Fruit fly (Drosophila melanogaster) whole organism, prepupa: Measurements from ENCODE around the gene Snx1.

ENCODE experiments used
- Blimp-1 ChIP-seq: fragments of 200-800 bp; sonication (Bioruptor generic); optimal IDR thresholded peaks from 3 replicates; lab custom pipeline; 2017; ENCODE audit warnings: missing biosample characterization, missing genetic modification characterization, mild to moderate bottlenecking, moderate library complexity, missing genetic modification reagents
- CG11762 ChIP-seq: fragments of 200-800 bp; sonication (Bioruptor generic); optimal IDR thresholded peaks from 3 replicates; lab custom pipeline; 2016; ENCODE audit warnings: missing biosample characterization, missing genetic modification characterization; ENCODE audit not compliant: insufficient read depth
- CG11902 ChIP-seq: fragments of 200-800 bp; sonication (Bioruptor generic); optimal IDR thresholded peaks from 3 replicates; lab custom pipeline; 2016; ENCODE audit warnings: missing biosample characterization, missing genetic modification characterization
- CG15336 ChIP-seq: fragments of 200-800 bp; sonication (Bioruptor generic); IDR thresholded peaks from 2 replicates; pipeline ENCODE4 v1.3.6; 2022; ENCODE audit warnings: missing biosample characterization, missing genetic modification characterization
- CG1621 ChIP-seq: fragments of 200-800 bp; sonication (Bioruptor generic); optimal IDR thresholded peaks from 3 replicates; lab custom pipeline; 2018; ENCODE audit warnings: missing biosample characterization, mild to moderate bottlenecking, missing genetic modification characterization
- CG3032 ChIP-seq: fragments of 200-800 bp; optimal IDR thresholded peaks from 2 replicates; lab custom pipeline; 2019; ENCODE audit warnings: missing biosample characterization, mild to moderate bottlenecking, missing genetic modification characterization, moderate library complexity
- CG31627 ChIP-seq: fragments of 200-800 bp; sonication (Bioruptor generic); optimal IDR thresholded peaks from 3 replicates; lab custom pipeline; 2016; ENCODE audit warnings: missing biosample characterization, missing genetic modification characterization
- CG32006 ChIP-seq: fragments of 200-800 bp; sonication (Bioruptor generic); optimal IDR thresholded peaks from 3 replicates; lab custom pipeline; 2017; ENCODE audit warnings: missing biosample characterization, mild to moderate bottlenecking, missing genetic modification characterization
- CG34406 ChIP-seq: fragments of 200-800 bp; sonication (Bioruptor generic); optimal IDR thresholded peaks from 3 replicates; lab custom pipeline; 2016; ENCODE audit warnings: missing biosample characterization, missing genetic modification characterization
- CG3919 ChIP-seq: fragments of 200-800 bp; sonication (Bioruptor generic); optimal IDR thresholded peaks from 3 replicates; lab custom pipeline; 2016; ENCODE audit warnings: missing biosample characterization, missing genetic modification characterization
- CG6276 ChIP-seq: fragments of 200-800 bp; sonication (Bioruptor generic); optimal IDR thresholded peaks from 2 replicates; lab custom pipeline; 2017; ENCODE audit warnings: missing biosample characterization, mild to moderate bottlenecking, missing genetic modification characterization
- CG6792 ChIP-seq: fragments of 200-800 bp; sonication (Bioruptor generic); optimal IDR thresholded peaks from 3 replicates; lab custom pipeline; 2016; ENCODE audit warnings: missing biosample characterization, missing genetic modification characterization
- CG6854 ChIP-seq: fragments of 200-800 bp; sonication (Bioruptor generic); optimal IDR thresholded peaks from 2 replicates; lab custom pipeline; 2017; ENCODE audit warnings: missing biosample characterization, mild to moderate bottlenecking, missing genetic modification characterization
- CG7368 ChIP-seq: fragments of 200-800 bp; sonication (Bioruptor generic); optimal IDR thresholded peaks from 3 replicates; lab custom pipeline; 2016; ENCODE audit warnings: missing biosample characterization, missing genetic modification characterization
- CG8119 ChIP-seq: fragments of 200-800 bp; sonication (Bioruptor generic); IDR thresholded peaks from 3 replicates; pipeline ENCODE4 v1.3.6; 2022; ENCODE audit warnings: missing biosample characterization, missing genetic modification characterization
- CG8319 ChIP-seq: fragments of 200-800 bp; sonication (Bioruptor generic); optimal IDR thresholded peaks from 3 replicates; lab custom pipeline; 2016; ENCODE audit warnings: missing biosample characterization, missing genetic modification characterization
- CG9139 ChIP-seq: fragments of 200-800 bp; sonication (Bioruptor generic); optimal IDR thresholded peaks from 3 replicates; lab custom pipeline; 2017; ENCODE audit warnings: missing biosample characterization, mild to moderate bottlenecking, missing genetic modification characterization
- Eip75B ChIP-seq: fragments of 200-800 bp; sonication (Bioruptor generic); optimal IDR thresholded peaks from 3 replicates; lab custom pipeline; 2016; ENCODE audit warnings: missing biosample characterization, missing genetic modification characterization
- Eip78C ChIP-seq: fragments of 200-800 bp; sonication (Bioruptor generic); peaks from one replicate; lab custom pipeline; 2016; ENCODE audit warnings: missing biosample characterization, missing genetic modification characterization
- Eip93F ChIP-seq: fragments of 200-800 bp; sonication (Bioruptor generic); optimal IDR thresholded peaks from 2 replicates; lab custom pipeline; 2016; ENCODE audit warnings: missing biosample characterization, mild to moderate bottlenecking, missing genetic modification characterization
- Ets96B ChIP-seq: fragments of 200-800 bp; optimal IDR thresholded peaks from 2 replicates; lab custom pipeline; 2019; ENCODE audit warnings: missing biosample characterization, mild to moderate bottlenecking, missing genetic modification characterization, moderate library complexity
- Hr38 ChIP-seq: sonication (Bioruptor generic); optimal IDR thresholded peaks from 2 replicates; lab custom pipeline; 2016; ENCODE audit warnings: missing biosample characterization, missing genetic modification characterization
- Hr4 ChIP-seq: fragments of 200-800 bp; sonication (Bioruptor generic); optimal IDR thresholded peaks from 3 replicates; lab custom pipeline; 2016; ENCODE audit warnings: missing biosample characterization, missing genetic modification characterization
- Met ChIP-seq: fragments of 200-800 bp; sonication (Bioruptor generic); optimal IDR thresholded peaks from 3 replicates; lab custom pipeline; 2016; ENCODE audit warnings: missing biosample characterization, missing genetic modification characterization
- OdsH ChIP-seq: fragments of 200-800 bp; sonication (Bioruptor generic); optimal IDR thresholded peaks from 3 replicates; lab custom pipeline; 2016; ENCODE audit warnings: missing biosample characterization, missing genetic modification characterization
- Smox ChIP-seq: fragments of 200-800 bp; sonication (Bioruptor generic); optimal IDR thresholded peaks from 3 replicates; lab custom pipeline; 2016; ENCODE audit warnings: missing biosample characterization, missing genetic modification characterization
- Sox102F ChIP-seq: fragments of 200-800 bp; sonication (Bioruptor generic); optimal IDR thresholded peaks from 2 replicates; lab custom pipeline; 2016; ENCODE audit warnings: missing biosample characterization, mild to moderate bottlenecking, missing genetic modification characterization
- Sox14 ChIP-seq: fragments of 200-800 bp; sonication (Bioruptor generic); optimal IDR thresholded peaks from 3 replicates; lab custom pipeline; 2016; ENCODE audit warnings: missing biosample characterization, missing genetic modification characterization
- Sox15 ChIP-seq: fragments of 200-800 bp; sonication (Bioruptor generic); optimal IDR thresholded peaks from 3 replicates; lab custom pipeline; 2016; ENCODE audit warnings: missing biosample characterization, missing genetic modification characterization
- achi ChIP-seq: fragments of 200-800 bp; sonication (Bioruptor generic); optimal IDR thresholded peaks from 3 replicates; lab custom pipeline; 2016; ENCODE audit warnings: missing biosample characterization, missing genetic modification characterization
- acj6 ChIP-seq: fragments of 200-800 bp; sonication (Bioruptor generic); optimal IDR thresholded peaks from 3 replicates; lab custom pipeline; 2016; ENCODE audit warnings: missing biosample characterization, missing genetic modification characterization
- cyc ChIP-seq: fragments of 200-800 bp; sonication (Bioruptor generic); optimal IDR thresholded peaks from 3 replicates; lab custom pipeline; 2016; ENCODE audit warnings: missing biosample characterization, missing genetic modification characterization
- dsx ChIP-seq: fragments of 200-800 bp; optimal IDR thresholded peaks from 3 replicates; lab custom pipeline; 2019; ENCODE audit warnings: missing biosample characterization, mild to moderate bottlenecking, missing genetic modification characterization, moderate library complexity; ENCODE audit not compliant: poor library complexity, severe bottlenecking
- eg ChIP-seq: fragments of 200-800 bp; sonication (Bioruptor generic); IDR thresholded peaks from 3 replicates; pipeline ENCODE4 v1.3.6; 2022; ENCODE audit warnings: missing biosample characterization, missing genetic modification characterization
- esn ChIP-seq: fragments of 200-800 bp; sonication (Bioruptor generic); optimal IDR thresholded peaks from 2 replicates; lab custom pipeline; 2016; ENCODE audit warnings: missing biosample characterization, mild to moderate bottlenecking, missing genetic modification characterization, moderate library complexity
- fd59A ChIP-seq: fragments of 200-800 bp; sonication (Bioruptor generic); optimal IDR thresholded peaks from 2 replicates; lab custom pipeline; 2017; ENCODE audit warnings: missing biosample characterization, mild to moderate bottlenecking, missing genetic modification characterization, missing genetic modification reagents
- lz ChIP-seq: fragments of 200-800 bp; sonication (Bioruptor generic); optimal IDR thresholded peaks from 3 replicates; lab custom pipeline; 2016; ENCODE audit warnings: missing biosample characterization, missing genetic modification characterization
- net ChIP-seq: fragments of 200-800 bp; sonication (Bioruptor generic); optimal IDR thresholded peaks from 3 replicates; lab custom pipeline; 2016; ENCODE audit warnings: missing biosample characterization, missing genetic modification characterization
- pdm3 ChIP-seq: fragments of 200-800 bp; sonication (Bioruptor generic); optimal IDR thresholded peaks from 3 replicates; lab custom pipeline; 2016; ENCODE audit warnings: missing biosample characterization, missing genetic modification characterization
- salr ChIP-seq, 2 experiments: fragments of 200-800 bp; sonication (Bioruptor generic); optimal IDR thresholded peaks; 3 replicates each; lab custom pipeline; 2016 to 2018; ENCODE audit warnings: missing biosample characterization in 2 of 2, missing genetic modification characterization in 2 of 2, mild to moderate bottlenecking in 1 of 2
- spab ChIP-seq: fragments of 200-800 bp; sonication (Bioruptor generic); optimal IDR thresholded peaks from 2 replicates; lab custom pipeline; 2017; ENCODE audit warnings: missing biosample characterization, mild to moderate bottlenecking, missing genetic modification characterization, missing genetic modification reagents
- ss ChIP-seq, 2 experiments: fragments of 200-800 bp; sonication (Bioruptor generic); optimal IDR thresholded peaks; 2 replicates in 1 of 2; 3 replicates in 1 of 2; lab custom pipeline; 2017 to 2018; ENCODE audit warnings: mild to moderate bottlenecking in 2 of 2, missing biosample characterization in 2 of 2, missing genetic modification characterization in 2 of 2, moderate library complexity in 1 of 2
- topi ChIP-seq: fragments of 200-800 bp; sonication (Bioruptor generic); optimal IDR thresholded peaks from 3 replicates; lab custom pipeline; 2016; ENCODE audit warnings: missing biosample characterization, missing genetic modification characterization
- vri ChIP-seq: fragments of 200-800 bp; sonication (Bioruptor generic); optimal IDR thresholded peaks from 3 replicates; lab custom pipeline; 2016; ENCODE audit warnings: missing biosample characterization, mild to moderate bottlenecking, missing genetic modification characterization

Gene Snx1

dm6 chr2L:3422753-3423152 is 26.7 kb upstream of the Snx1 start (continued):
- TF ChIP-seq Blimp-1 (GFP tag; lab: Kevin White, UChicago) (no peak), OdsH (GFP tag; lab: Kevin White, UChicago) (no peak), Eip75B (GFP tag; lab: Kevin White, UChicago) (no peak), spab (no peak), acj6 (GFP tag; lab: Kevin White, UChicago) (no peak)

dm6 chr2L:3425947-3426346 is 23.5 kb upstream of the Snx1 start:
- TF ChIP-seq CG3032 = peak; percentile 33
- no peak for TF ChIP-seq ss (GFP tag; optimal IDR thresholded peaks at IDR 0.05; lab: Kevin White, UChicago)

- peak in 1 of 2 experiments; percentile 18 for TF ChIP-seq ss (GFP tag; optimal IDR thresholded peaks at IDR 0.05; lab: Kevin White, UChicago)
- 0 out of 3 replicates have a peak, but pooled peaks have one; percentile 31 for TF ChIP-seq eg (GFP tag; lab: Robert Waterston, UW)
- TF ChIP-seq Met = no peak
Observed at dm6 chr2L:3426669-3427232, 22.7 kb upstream of the Snx1 start, which contains the start of gene Pgant2. Pgant2 (minus strand) TSS chr2L:3426719.

- TF ChIP-seq CG15336 = peak; percentile 70
- no peak for TF ChIP-seq dsx
- no peak for TF ChIP-seq Sox14 (GFP tag; lab: Kevin White, UChicago)
- no peak for TF ChIP-seq CG6854 (GFP tag; lab: Kevin White, UChicago)
- no peak for TF ChIP-seq CG11902
- no peak for TF ChIP-seq CG31627 (GFP tag; lab: Kevin White, UChicago)
- TF ChIP-seq esn (GFP tag; lab: Kevin White, UChicago) = no peak
- no peak for TF ChIP-seq CG6792 (GFP tag; lab: Kevin White, UChicago)
- TF ChIP-seq CG32006 (GFP tag; lab: Kevin White, UChicago) = peak; percentile 39
- TF ChIP-seq CG8119 = peak; percentile 71
- no peak for TF ChIP-seq CG8319 (GFP tag; lab: Kevin White, UChicago)
- TF ChIP-seq Hr4 (GFP tag; lab: Kevin White, UChicago) = peak; percentile 70
- TF ChIP-seq achi (GFP tag; lab: Kevin White, UChicago) = no peak
- peak; percentile 36 for TF ChIP-seq pdm3
- TF ChIP-seq Hr38 (GFP tag; lab: Kevin White, UChicago) = no peak
- no peak for TF ChIP-seq salr (GFP tag; optimal IDR thresholded peaks at IDR 0.05; lab: Kevin White, UChicago)
- TF ChIP-seq Sox102F (GFP tag; lab: Kevin White, UChicago) = no peak
- peak; percentile 37 for TF ChIP-seq CG6276 (GFP tag; lab: Kevin White, UChicago)
- TF ChIP-seq eg (GFP tag; lab: Robert Waterston, UW) = peak; percentile 70; the same call in 2 of the 3 replicates
- TF ChIP-seq CG7368 (GFP tag; lab: Kevin White, UChicago) = no peak
- no peak for TF ChIP-seq lz (GFP tag; lab: Kevin White, UChicago)
- no peak for TF ChIP-seq CG3032
- no peak for TF ChIP-seq CG1621 (tag; lab: Kevin White, UChicago)
- no peak for TF ChIP-seq Eip93F (GFP tag; lab: Kevin White, UChicago)
- no peak for TF ChIP-seq cyc
- TF ChIP-seq Ets96B (tag; lab: Kevin White, UChicago) = no peak
- no peak for TF ChIP-seq Sox15 (GFP tag; lab: Kevin White, UChicago)
- no peak for TF ChIP-seq Smox (GFP tag; lab: Kevin White, UChicago)
- TF ChIP-seq CG34406 (GFP tag; lab: Kevin White, UChicago) = no peak
- peak; percentile 8 for TF ChIP-seq OdsH (GFP tag; lab: Kevin White, UChicago)
- no peak for TF ChIP-seq net (GFP tag; lab: Kevin White, UChicago)
- no peak for TF ChIP-seq fd59A (GFP tag; lab: Kevin White, UChicago)
- no peak for TF ChIP-seq CG11762
- peak; percentile 40 for TF ChIP-seq Eip78C
- no peak for TF ChIP-seq topi (GFP tag; lab: Kevin White, UChicago)
- no peak for TF ChIP-seq vri (GFP tag; lab: Kevin White, UChicago)
- TF ChIP-seq CG9139 (GFP tag; lab: Kevin White, UChicago) = no peak
- no peak for TF ChIP-seq ss (GFP tag; optimal IDR thresholded peaks at IDR 0.05; lab: Kevin White, UChicago)
- TF ChIP-seq CG3919 (GFP tag; lab: Kevin White, UChicago) = no peak
Observed at dm6 chr2L:3428419-3429097, 20.9 kb upstream of the Snx1 start.
